Worm (Caenorhabditis elegans) whole organism, L4/young adult: ENCODE measurements around the gene F42A10.7.

ENCODE experiments used
- W03F9.2 ChIP-seq: fragments of 150-350 bp; optimal IDR thresholded peaks from 2 replicates; lab custom pipeline; 2014; ENCODE audit warnings: missing biosample characterization, missing genetic modification characterization
- dao-5 ChIP-seq: sonication (generic microtip); optimal IDR thresholded peaks from 2 replicates; lab custom pipeline; 2016; ENCODE audit warnings: missing genotype, missing genetic modification characterization, moderate library complexity, missing compliant biosample characterization
- him-1 ChIP-seq: sonication (generic microtip); optimal IDR thresholded peaks from 2 replicates; lab custom pipeline; 2016; ENCODE audit warnings: missing genotype, missing genetic modification reagents, missing genetic modification characterization, missing compliant biosample characterization

Gene F42A10.7

ce11 chrIII:6144390-6144962 is 34.0 kb downstream of the F42A10.7 start:
- TF ChIP-seq dao-5 (tag; lab: Kevin White, UChicago) (no peak), W03F9.2 (tag; lab: Kevin White, UChicago) (no peak), him-1 (tag; lab: Kevin White, UChicago) (no peak)

ce11 chrIII:6141532-6141931 is 37.0 kb downstream of the F42A10.7 start:
- TF ChIP-seq him-1 (tag; lab: Kevin White, UChicago) (peak; percentile 10), dao-5 (tag; lab: Kevin White, UChicago) (no peak)

- no peak for TF ChIP-seq him-1 (tag; lab: Kevin White, UChicago)
Observed at ce11 chrIII:6140818-6141217, 37.7 kb downstream of the F42A10.7 start.

ce11 chrIII:6139932-6140612 is 38.4 kb downstream of the F42A10.7 start:
- TF ChIP-seq him-1 (tag; lab: Kevin White, UChicago) = peak; percentile 65
- TF ChIP-seq W03F9.2 (tag; lab: Kevin White, UChicago) = peak; percentile 12
- TF ChIP-seq dao-5 (tag; lab: Kevin White, UChicago) = no peak

ce11 chrIII:6139328-6139727 is 39.2 kb downstream of the F42A10.7 start:
- TF ChIP-seq W03F9.2 (tag; lab: Kevin White, UChicago) (no peak), dao-5 (tag; lab: Kevin White, UChicago) (no peak), him-1 (tag; lab: Kevin White, UChicago) (no peak)

ce11 chrIII:6138457-6138856 is 40.0 kb downstream of the F42A10.7 start:
- TF ChIP-seq dao-5 (tag; lab: Kevin White, UChicago) (no peak), W03F9.2 (tag; lab: Kevin White, UChicago) (no peak), him-1 (tag; lab: Kevin White, UChicago) (no peak)

- TF ChIP-seq dao-5 (tag; lab: Kevin White, UChicago) (no peak), W03F9.2 (tag; lab: Kevin White, UChicago) (no peak), him-1 (tag; lab: Kevin White, UChicago) (peak; percentile 82)
Observed at ce11 chrIII:6137431-6137830, 41.1 kb downstream of the F42A10.7 start.

- no peak for TF ChIP-seq W03F9.2 (tag; lab: Kevin White, UChicago)
- no peak for TF ChIP-seq him-1 (tag; lab: Kevin White, UChicago)
- no peak for TF ChIP-seq dao-5 (tag; lab: Kevin White, UChicago)
Observed at ce11 chrIII:6136178-6136577, 42.3 kb downstream of the F42A10.7 start, which contains the start of gene mvk-1. Gene mvk-1 (minus strand): TSS chrIII:6136278.

ce11 chrIII:6135211-6135610 is 43.3 kb downstream of the F42A10.7 start:
- TF ChIP-seq dao-5 (tag; lab: Kevin White, UChicago) (no peak), W03F9.2 (tag; lab: Kevin White, UChicago) (no peak), him-1 (tag; lab: Kevin White, UChicago) (peak; percentile 30)

ce11 chrIII:6134111-6134510 is 44.4 kb downstream of the F42A10.7 start:
- no peak for TF ChIP-seq W03F9.2 (tag; lab: Kevin White, UChicago)
- no peak for TF ChIP-seq him-1 (tag; lab: Kevin White, UChicago)

- TF ChIP-seq him-1 (tag; lab: Kevin White, UChicago) = peak; percentile 80
Observed at ce11 chrIII:6133389-6133789, 45.1 kb downstream of the F42A10.7 start.

ce11 chrIII:6132068-6132467 is 46.4 kb downstream of the F42A10.7 start:
- no peak for TF ChIP-seq dao-5 (tag; lab: Kevin White, UChicago)
- TF ChIP-seq W03F9.2 (tag; lab: Kevin White, UChicago) = no peak
- TF ChIP-seq him-1 (tag; lab: Kevin White, UChicago) = no peak
